Fruit fly (Drosophila melanogaster): Measurements from ENCODE around the gene LManV.

LManV gene

dm6 chr2L:8736383-8736782 lies 39.7 kb downstream of the LManV start:
- TF ChIP-seq Dif (GFP tag; optimal IDR thresholded peaks at IDR 0.05; ENCODE audit: partially characterized antibody) (no peak), Hnf4 (GFP tag; optimal IDR thresholded peaks at IDR 0.05) (peak; percentile 23)

dm6 chr2L:8735572-8735996 lies 40.5 kb downstream of the LManV start:
- TF ChIP-seq h (GFP tag; optimal IDR thresholded peaks at IDR 0.05), result peak; percentile 79
- TF ChIP-seq foxo (GFP tag; optimal IDR thresholded peaks at IDR 0.05), result peak in 1 of 2 experiments; percentile 38
- TF ChIP-seq dl (GFP tag; optimal IDR thresholded peaks at IDR 0.05; ENCODE audit: insufficient read depth in 1 of 2, partially characterized antibody in 2 of 2), result peak; percentile 83 to 89
- TF ChIP-seq Myc (optimal IDR thresholded peaks at IDR 0.05), result no peak
- TF ChIP-seq Vsx2 (GFP tag; optimal IDR thresholded peaks at IDR 0.05; ENCODE audit: partially characterized antibody), result peak; percentile 82
- peak; percentile 74 for TF ChIP-seq rgr (GFP tag; optimal IDR thresholded peaks at IDR 0.05)
- TF ChIP-seq br (GFP tag; optimal IDR thresholded peaks at IDR 0.05), result peak; percentile 67
- peak; percentile 85 for TF ChIP-seq Hnf4 (GFP tag; optimal IDR thresholded peaks at IDR 0.05)
- TF ChIP-seq Jra (GFP tag; optimal IDR thresholded peaks at IDR 0.05), result peak; percentile 85
- TF ChIP-seq OdsH (GFP tag; optimal IDR thresholded peaks at IDR 0.05), result peak; percentile 56
- peak; percentile 17 for TF ChIP-seq woc (GFP tag; optimal IDR thresholded peaks at IDR 0.05)
- TF ChIP-seq psq (GFP tag; optimal IDR thresholded peaks at IDR 0.05), result peak; percentile 12
- peak; percentile 91 for TF ChIP-seq Hr83 (GFP tag; optimal IDR thresholded peaks at IDR 0.05; ENCODE audit: poor library complexity, severe bottlenecking)
- TF ChIP-seq Dif (GFP tag; optimal IDR thresholded peaks at IDR 0.05; ENCODE audit: partially characterized antibody), result peak; percentile 94
- peak; percentile 43 for TF ChIP-seq HLH106 (tag; optimal IDR thresholded peaks at IDR 0.05)
- TF ChIP-seq Hr78 (GFP tag; optimal IDR thresholded peaks at IDR 0.05), result no peak
- peak; percentile 62 for TF ChIP-seq fru (GFP tag; optimal IDR thresholded peaks at IDR 0.05)
- peak; percentile 22 for TF ChIP-seq CrebA (GFP tag; optimal IDR thresholded peaks at IDR 0.05; ENCODE audit: borderline replicate concordance)
- no peak for TF ChIP-seq sage (GFP tag; optimal IDR thresholded peaks at IDR 0.05)
- TF ChIP-seq Rel (GFP tag; optimal IDR thresholded peaks at IDR 0.05), result peak; percentile 66
- peak; percentile 69 for TF ChIP-seq Rel (tag; optimal IDR thresholded peaks at IDR 0.05)
- no peak for TF ChIP-seq Dfd (GFP tag; optimal IDR thresholded peaks at IDR 0.05)
- TF ChIP-seq Sp1 (GFP tag; optimal IDR thresholded peaks at IDR 0.05), result peak; percentile 66
- TF ChIP-seq tai (GFP tag; optimal IDR thresholded peaks at IDR 0.05), result no peak

- TF ChIP-seq usp (GFP tag; optimal IDR thresholded peaks at IDR 0.05) (no peak), Abd-B (GFP tag; optimal IDR thresholded peaks at IDR 0.05) (no peak), Hr78 (GFP tag; optimal IDR thresholded peaks at IDR 0.05) (no peak)
Measured at dm6 chr2L:8734998-8735397, 41.1 kb downstream of the LManV start.

dm6 chr2L:8734304-8734703 lies 41.8 kb downstream of the LManV start:
- TF ChIP-seq usp (GFP tag; optimal IDR thresholded peaks at IDR 0.05) (no peak), dl (GFP tag; optimal IDR thresholded peaks at IDR 0.05; ENCODE audit: insufficient read depth in 1 of 2, partially characterized antibody in 2 of 2) (no peak)

dm6 chr2L:8732702-8733101 lies 43.4 kb downstream of the LManV start:
- no peak for TF ChIP-seq Jra (GFP tag; optimal IDR thresholded peaks at IDR 0.05)

All from whole organism, wandering third instar larva.